Worm (Caenorhabditis elegans) whole organism, early embryonic: ENCODE data around the gene Y76B12C.6.

Source experiments
- B0310.2 ChIP-seq: sonication (generic microtip); optimal IDR thresholded peaks from 2 replicates; lab custom pipeline; 2016; ENCODE audit warnings: mild to moderate bottlenecking, missing genetic modification characterization, missing compliant biosample characterization
- F13C5.2 ChIP-seq: sonication (generic microtip); optimal IDR thresholded peaks from 2 replicates; lab custom pipeline; 2017; ENCODE audit warnings: mild to moderate bottlenecking, missing genetic modification characterization, inconsistent platforms, missing compliant biosample characterization
- aly-1 ChIP-seq: sonication (generic microtip); optimal IDR thresholded peaks from 2 replicates; lab custom pipeline; 2016; ENCODE audit warnings: missing genetic modification characterization, missing compliant biosample characterization
- ama-1 ChIP-seq: fragments of 150-350 bp; optimal IDR thresholded peaks from 2 replicates; lab custom pipeline; 2014
- ceh-13 ChIP-seq: fragments of 200-800 bp; sonication (Bioruptor generic); optimal IDR thresholded peaks from 2 replicates; lab custom pipeline; 2018; ENCODE audit warnings: mild to moderate bottlenecking, missing genetic modification characterization, missing compliant biosample characterization
- ceh-36 ChIP-seq: sonication (generic microtip); optimal IDR thresholded peaks from 2 replicates; lab custom pipeline; 2016; ENCODE audit warnings: missing genetic modification characterization, inconsistent platforms, missing compliant biosample characterization
- ets-7 ChIP-seq: sonication (generic microtip); optimal IDR thresholded peaks from 2 replicates; lab custom pipeline; 2016; ENCODE audit warnings: missing genotype, missing genetic modification characterization, missing compliant biosample characterization
- flt-1 ChIP-seq: fragments of 200-800 bp; sonication (Bioruptor generic); IDR thresholded peaks from 2 replicates; pipeline ENCODE4 v1.3.6; 2022; ENCODE audit warnings: missing genetic modification characterization, missing compliant biosample characterization
- hmbx-1 ChIP-seq: sonication (generic microtip); optimal IDR thresholded peaks from 2 replicates; lab custom pipeline; 2016; ENCODE audit warnings: mild to moderate bottlenecking, missing genetic modification characterization, missing compliant biosample characterization
- hmg-4 ChIP-seq: fragments of 200-800 bp; sonication (Bioruptor generic); optimal IDR thresholded peaks from 2 replicates; lab custom pipeline; 2018; ENCODE audit warnings: mild to moderate bottlenecking, missing genetic modification characterization, missing compliant biosample characterization
- hnd-1 ChIP-seq: sonication (generic microtip); optimal IDR thresholded peaks from 2 replicates; lab custom pipeline; 2016; ENCODE audit warnings: missing genetic modification characterization, missing compliant biosample characterization
- pes-1 ChIP-seq: fragments of 200-800 bp; sonication (Bioruptor generic); IDR thresholded peaks from 2 replicates; pipeline ENCODE4 v1.3.6; 2022; ENCODE audit warnings: missing genetic modification reagents, missing genetic modification characterization, missing compliant biosample characterization
- scrt-1 ChIP-seq: fragments of 200-800 bp; sonication (Bioruptor generic); IDR thresholded peaks from 2 replicates; pipeline ENCODE4 v1.3.6; 2022; ENCODE audit warnings: missing genetic modification characterization, missing compliant biosample characterization
- sea-1 ChIP-seq: fragments of 200-800 bp; sonication (Bioruptor generic); conservative IDR thresholded peaks from 2 replicates; pipeline ENCODE4 v1.3.6; 2022; ENCODE audit warnings: missing genetic modification characterization, missing compliant biosample characterization
- tbx-11 ChIP-seq: fragments of 200-800 bp; sonication (Bioruptor generic); IDR thresholded peaks from 2 replicates; pipeline ENCODE4 v1.3.6; 2022; ENCODE audit warnings: missing genetic modification characterization, missing compliant biosample characterization
- tbx-37 ChIP-seq: fragments of 200-800 bp; sonication (Bioruptor generic); conservative IDR thresholded peaks from 2 replicates; pipeline ENCODE4 v1.3.6; 2022; ENCODE audit warnings: missing genetic modification reagents, missing genetic modification characterization, missing compliant biosample characterization
- tra-4 ChIP-seq: sonication (generic microtip); optimal IDR thresholded peaks from 2 replicates; lab custom pipeline; 2017; ENCODE audit warnings: missing genetic modification characterization, missing compliant biosample characterization

Y76B12C.6 gene

ce11 chrIV:1972271-1972670, 8.9 kb upstream of the Y76B12C.6 start, which contains the start of gene Y76B12C.4:
TSS of gene Y76B12C.4 (minus strand) at chrIV:1972371.
- TF ChIP-seq ets-7 (tag; lab: Kevin White, UChicago) = no peak
- no peak for TF ChIP-seq B0310.2 (tag; lab: Kevin White, UChicago)
- TF ChIP-seq ama-1 = no peak
- peak; percentile 54 for TF ChIP-seq ceh-36
- TF ChIP-seq hmg-4 = no peak

DNA sequence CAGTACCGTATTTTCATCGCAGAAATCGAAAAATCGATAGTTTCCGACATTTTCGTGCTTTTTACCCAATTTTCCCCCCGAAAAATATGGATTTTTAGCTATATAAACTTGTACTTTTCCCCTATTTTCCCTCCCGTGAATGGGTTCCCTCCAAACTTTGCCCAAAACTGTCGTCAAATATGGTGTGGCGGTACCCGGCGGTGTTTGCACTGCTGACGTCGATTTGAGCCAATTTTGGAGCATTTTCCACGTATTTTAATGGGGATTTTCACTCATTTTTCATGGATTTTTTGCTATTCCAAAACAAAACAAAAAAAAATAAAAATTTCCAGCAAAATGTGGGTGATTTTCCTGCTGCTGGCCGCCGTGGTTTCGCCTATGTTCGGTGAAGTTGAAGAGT, 7.8 kb upstream of the Y76B12C.6 start, which contains the start of gene Y76B12C.3:
Y76B12C.3 (plus strand) TSS at position 334 of the 400 bp plus-strand sequence.
- no peak for TF ChIP-seq hnd-1 (tag; lab: Kevin White, UChicago)
- no peak for TF ChIP-seq scrt-1
- peak; percentile 2 for TF ChIP-seq F13C5.2 (tag; lab: Kevin White, UChicago)

DNA sequence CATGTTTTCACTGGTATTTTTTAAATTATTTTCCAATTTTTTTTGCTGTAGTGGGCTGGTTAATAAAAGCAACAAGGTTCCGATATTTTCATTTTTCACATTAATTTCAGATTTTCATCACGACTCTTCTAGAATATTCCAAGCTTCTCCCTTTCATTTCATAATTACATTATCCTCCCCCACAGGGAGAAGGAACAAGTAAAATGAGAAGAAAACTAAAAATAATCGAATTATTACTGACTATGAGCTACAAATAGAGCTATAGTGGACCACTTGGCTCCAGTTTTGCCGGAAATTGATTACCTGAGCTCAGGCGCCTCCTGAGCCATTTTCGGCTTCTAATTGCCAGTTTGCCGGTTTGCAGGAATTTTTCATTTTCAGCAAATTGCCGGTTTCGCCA, 5.6 kb upstream of the Y76B12C.6 start:
- TF ChIP-seq sea-1 (GFP tag; lab: Robert Waterston, UW) = no peak

ce11 chrIV:1979782-1980181, 1.4 kb upstream of the Y76B12C.6 start, which contains the start of gene Y76B12C.8:
TSS of gene Y76B12C.8 (plus strand) at chrIV:1979988.
- TF ChIP-seq hmbx-1 (tag; lab: Kevin White, UChicago) (no peak), tbx-11 (GFP tag; lab: Robert Waterston, UW) (no peak), tbx-37 (GFP tag; lab: Robert Waterston, UW) (no peak), ceh-13 (GFP tag; lab: Kevin White, UChicago) (no peak), ets-7 (tag; lab: Kevin White, UChicago) (no peak), hmg-4 (no peak), pes-1 (GFP tag; lab: Robert Waterston, UW) (no peak), ceh-36 (no peak), hnd-1 (tag; lab: Kevin White, UChicago) (no peak), F13C5.2 (tag; lab: Kevin White, UChicago) (no peak), aly-1 (no peak), flt-1 (GFP tag; lab: Robert Waterston, UW) (no peak), tra-4 (tag; lab: Kevin White, UChicago) (no peak), sea-1 (GFP tag; lab: Robert Waterston, UW) (no peak), scrt-1 (no peak)

DNA sequence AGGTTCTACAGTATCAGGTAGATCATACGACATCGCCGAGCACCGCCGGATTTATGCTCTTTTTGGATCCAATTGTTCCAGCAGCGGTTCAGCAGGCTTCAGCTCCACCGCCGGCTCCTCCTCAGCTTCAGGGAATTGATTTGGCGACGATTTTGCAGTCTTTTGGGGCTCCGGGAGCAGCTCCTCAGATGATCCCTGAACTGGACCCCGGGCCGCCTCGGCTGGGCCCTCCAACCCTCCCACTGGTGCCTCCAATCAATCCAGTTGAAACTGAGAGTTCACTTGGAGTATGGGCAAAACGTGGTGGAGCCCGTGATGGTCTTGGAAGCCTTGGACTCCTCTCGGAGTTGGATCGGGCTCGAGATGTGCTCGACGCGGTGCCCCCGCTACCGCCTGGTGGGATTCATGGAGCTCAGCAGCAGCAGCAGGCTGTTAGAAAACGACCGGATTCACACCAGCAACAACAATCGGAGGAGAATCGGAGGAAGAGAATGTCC, 9.7 kb downstream of the Y76B12C.6 start:
- no peak for TF ChIP-seq hnd-1 (tag; lab: Kevin White, UChicago)
- no peak for TF ChIP-seq aly-1
- TF ChIP-seq pes-1 (GFP tag; lab: Robert Waterston, UW) = no peak
- TF ChIP-seq tbx-11 (GFP tag; lab: Robert Waterston, UW) = no peak
- TF ChIP-seq ets-7 (tag; lab: Kevin White, UChicago) = no peak
- TF ChIP-seq tbx-37 (GFP tag; lab: Robert Waterston, UW) = no peak
- TF ChIP-seq ceh-36 = no peak
- TF ChIP-seq B0310.2 (tag; lab: Kevin White, UChicago) = no peak
- no peak for TF ChIP-seq scrt-1
- no peak for TF ChIP-seq flt-1 (GFP tag; lab: Robert Waterston, UW)
- no peak for TF ChIP-seq F13C5.2 (tag; lab: Kevin White, UChicago)
- TF ChIP-seq tra-4 (tag; lab: Kevin White, UChicago) = no peak
- TF ChIP-seq ama-1 = no peak
- no peak for TF ChIP-seq hmg-4
- no peak for TF ChIP-seq ceh-13 (GFP tag; lab: Kevin White, UChicago)

DNA sequence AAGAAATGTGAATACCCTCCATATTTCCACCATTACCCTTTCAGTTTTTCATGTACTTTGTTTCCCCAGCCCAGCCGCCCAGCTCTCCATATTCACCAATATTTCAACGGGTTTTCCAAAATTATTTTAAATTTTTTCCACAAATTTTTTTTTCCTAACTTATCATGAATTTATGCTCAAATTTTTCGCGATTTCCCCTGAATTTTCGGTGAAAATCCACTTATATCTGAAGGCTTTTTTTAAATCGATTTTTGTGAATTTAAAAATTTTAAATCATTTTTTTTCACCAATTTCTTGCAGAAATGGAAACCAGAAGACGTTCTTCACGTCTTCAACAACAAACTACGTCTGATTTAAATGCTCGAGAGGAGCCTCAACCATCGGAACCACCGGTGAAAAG, 11.6 kb downstream of the Y76B12C.6 start, which contains the start of gene xpc-1:
xpc-1 (plus strand) TSS at position 301 of the 400 bp plus-strand sequence.
- TF ChIP-seq ama-1 (no peak), F13C5.2 (tag; lab: Kevin White, UChicago) (no peak), tra-4 (tag; lab: Kevin White, UChicago) (no peak), scrt-1 (no peak), pes-1 (GFP tag; lab: Robert Waterston, UW) (no peak), hmg-4 (no peak), hnd-1 (tag; lab: Kevin White, UChicago) (no peak), tbx-11 (GFP tag; lab: Robert Waterston, UW) (no peak), ceh-36 (no peak), ceh-13 (GFP tag; lab: Kevin White, UChicago) (no peak)

DNA sequence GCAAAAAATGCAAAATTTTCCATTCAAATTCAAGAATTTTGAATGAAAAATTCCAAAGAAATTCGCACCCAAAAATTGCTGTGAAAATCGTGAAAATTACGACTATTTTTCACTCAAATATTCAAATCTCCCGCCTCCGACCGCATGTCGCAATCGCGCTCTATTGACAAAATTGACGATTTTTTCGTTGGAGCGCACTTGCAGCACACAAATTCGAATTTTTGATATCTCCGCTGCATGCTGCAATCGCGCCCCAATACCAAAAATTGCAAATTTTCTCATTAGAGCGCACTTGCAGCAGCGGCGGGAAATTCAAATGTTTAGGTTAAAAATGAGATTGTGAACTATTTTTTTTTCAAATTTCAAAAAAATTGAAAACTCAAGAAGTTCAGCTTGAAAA, 16.6 kb downstream of the Y76B12C.6 start:
- no peak for TF ChIP-seq tbx-37 (GFP tag; lab: Robert Waterston, UW)
- TF ChIP-seq hmbx-1 (tag; lab: Kevin White, UChicago) = no peak
- no peak for TF ChIP-seq hmg-4
- TF ChIP-seq pes-1 (GFP tag; lab: Robert Waterston, UW) = no peak
- no peak for TF ChIP-seq B0310.2 (tag; lab: Kevin White, UChicago)
- TF ChIP-seq aly-1 = no peak
- TF ChIP-seq tra-4 (tag; lab: Kevin White, UChicago) = no peak

DNA sequence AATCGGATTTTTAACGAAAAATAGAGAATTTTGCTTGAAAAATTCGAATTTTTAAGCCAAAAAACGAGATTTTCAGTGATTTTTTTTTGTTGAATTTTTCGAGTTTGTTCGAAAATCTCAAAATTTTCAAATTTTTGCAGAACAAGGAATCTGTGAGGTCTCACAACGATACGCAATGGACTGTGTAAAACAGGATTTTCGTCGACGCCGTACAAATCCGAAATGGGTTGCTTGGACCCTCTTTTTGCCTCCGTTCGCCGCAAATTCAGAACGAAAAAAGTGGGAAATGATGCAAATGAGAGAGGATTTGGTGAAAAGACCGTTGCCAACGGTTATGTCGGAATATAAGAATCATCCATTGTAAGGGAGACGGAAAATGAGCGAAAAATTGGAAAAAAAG, 21.1 kb downstream of the Y76B12C.6 start:
- TF ChIP-seq tra-4 (tag; lab: Kevin White, UChicago) (no peak), ceh-13 (GFP tag; lab: Kevin White, UChicago) (no peak), tbx-11 (GFP tag; lab: Robert Waterston, UW) (no peak), ama-1 (no peak), sea-1 (GFP tag; lab: Robert Waterston, UW) (no peak), tbx-37 (GFP tag; lab: Robert Waterston, UW) (no peak), ceh-36 (no peak), hmbx-1 (tag; lab: Kevin White, UChicago) (no peak), hmg-4 (no peak), hnd-1 (tag; lab: Kevin White, UChicago) (no peak), flt-1 (GFP tag; lab: Robert Waterston, UW) (no peak), ets-7 (tag; lab: Kevin White, UChicago) (no peak), B0310.2 (tag; lab: Kevin White, UChicago) (no peak), F13C5.2 (tag; lab: Kevin White, UChicago) (no peak), scrt-1 (no peak), pes-1 (GFP tag; lab: Robert Waterston, UW) (no peak)
